Worm (Caenorhabditis elegans) whole organism, L2 larva: Measurements from ENCODE around the gene str-190.

Experiments used
- C34F6.9 ChIP-seq: fragments of 150-350 bp; optimal IDR thresholded peaks from 2 replicates; lab custom pipeline; 2014; ENCODE audit warnings: missing biosample characterization, missing genetic modification characterization
- alr-1 ChIP-seq: fragments of 150-350 bp; optimal IDR thresholded peaks from 2 replicates; lab custom pipeline; 2014; ENCODE audit warnings: missing biosample characterization, missing genetic modification characterization
- aly-2 ChIP-seq: fragments of 150-350 bp; optimal IDR thresholded peaks from 2 replicates; lab custom pipeline; 2014; ENCODE audit warnings: missing biosample characterization, missing genetic modification characterization
- ama-1 ChIP-seq: fragments of 150-350 bp; optimal IDR thresholded peaks from 2 replicates; lab custom pipeline; 2018; ENCODE audit warnings: inconsistent platforms
- blmp-1 ChIP-seq: sonication (generic microtip); optimal IDR thresholded peaks from 2 replicates; lab custom pipeline; 2017; ENCODE audit warnings: missing genetic modification characterization, mild to moderate bottlenecking, missing compliant biosample characterization, antibody characterized with exemption, moderate library complexity; ENCODE audit not compliant: insufficient read depth
- fos-1 ChIP-seq: fragments of 150-350 bp; optimal IDR thresholded peaks from 2 replicates; lab custom pipeline; 2014; ENCODE audit warnings: missing biosample characterization, missing genetic modification characterization
- lin-13 ChIP-seq: fragments of 150-350 bp; optimal IDR thresholded peaks from 2 replicates; lab custom pipeline; 2014; ENCODE audit warnings: missing biosample characterization, missing genetic modification reagents, missing genetic modification characterization
- nhr-10 ChIP-seq: sonication (generic microtip); optimal IDR thresholded peaks from 2 replicates; lab custom pipeline; 2017; ENCODE audit warnings: missing biosample characterization, missing genetic modification characterization
- nhr-11 ChIP-seq: fragments of 150-350 bp; optimal IDR thresholded peaks from 2 replicates; lab custom pipeline; 2014; ENCODE audit warnings: missing biosample characterization, missing genetic modification characterization
- nhr-12 ChIP-seq: fragments of 150-350 bp; optimal IDR thresholded peaks from 2 replicates; lab custom pipeline; 2014; ENCODE audit warnings: missing biosample characterization, missing genetic modification characterization
- nhr-237 ChIP-seq: fragments of 150-350 bp; optimal IDR thresholded peaks from 2 replicates; lab custom pipeline; 2014; ENCODE audit warnings: missing biosample characterization, missing genetic modification characterization
- skn-1 ChIP-seq: sonication (generic microtip); optimal IDR thresholded peaks from 2 replicates; lab custom pipeline; 2017; ENCODE audit warnings: missing biosample characterization, missing genetic modification characterization
- unc-55 ChIP-seq: fragments of 150-350 bp; sonication (generic microtip); optimal IDR thresholded peaks from 3 replicates; lab custom pipeline; 2014; ENCODE audit warnings: missing biosample characterization, missing genetic modification reagents, missing genetic modification characterization
- ztf-1 ChIP-seq: fragments of 200-800 bp; sonication (Bioruptor generic); conservative IDR thresholded peaks from 2 replicates; pipeline ENCODE4 v1.3.6; 2022; ENCODE audit warnings: missing genetic modification characterization, missing compliant biosample characterization

- no peak for TF ChIP-seq lin-13
- TF ChIP-seq fos-1 (tag; lab: Kevin White, UChicago) = no peak
- TF ChIP-seq ama-1 (lab: Kevin White, UChicago) = no peak
- no peak for TF ChIP-seq alr-1 (tag; lab: Kevin White, UChicago)
- no peak for TF ChIP-seq ztf-1 (GFP tag; lab: Robert Waterston, UW)
- no peak for TF ChIP-seq blmp-1 (tag; lab: Kevin White, UChicago)
- TF ChIP-seq nhr-12 (tag; lab: Kevin White, UChicago) = no peak
- no peak for TF ChIP-seq aly-2 (tag; lab: Kevin White, UChicago)
- TF ChIP-seq C34F6.9 (tag; lab: Kevin White, UChicago) = no peak
- TF ChIP-seq nhr-11 (tag; lab: Kevin White, UChicago) = no peak
- TF ChIP-seq skn-1 = no peak
- no peak for TF ChIP-seq unc-55 (GFP tag; lab: Kevin White, UChicago)
- TF ChIP-seq nhr-10 (tag; lab: Kevin White, UChicago) = no peak
- no peak for TF ChIP-seq nhr-237 (tag; lab: Kevin White, UChicago)
Observed at ce11 chrV:7492924-7493323, 14.6 kb upstream of the str-190 start, which contains the start of gene srbc-10.
